Fruit fly (Drosophila melanogaster) whole organism, embryonic: ENCODE data around the gene fwd.
A peak's percentile ranks its signal among the peaks of the same experiment; 100 is the strongest.

Experiments
- Asciz ChIP-seq: fragments of 200-800 bp; sonication (Bioruptor generic); optimal IDR thresholded peaks from 2 replicates; lab custom pipeline; 2017; ENCODE audit warnings: missing biosample characterization, mild to moderate bottlenecking, missing genetic modification characterization, missing genetic modification reagents
- Bgb ChIP-seq: fragments of 200-800 bp; sonication (Bioruptor generic); IDR thresholded peaks from 2 replicates; pipeline ENCODE4 v1.3.6; 2022; ENCODE audit warnings: missing biosample characterization, missing genetic modification characterization; ENCODE audit not compliant: partially characterized antibody
- CG11723 ChIP-seq: fragments of 200-800 bp; sonication (Bioruptor generic); optimal IDR thresholded peaks from 2 replicates; lab custom pipeline; 2017; ENCODE audit warnings: missing biosample characterization, mild to moderate bottlenecking, missing genetic modification characterization
- CG14050 ChIP-seq: fragments of 200-800 bp; sonication (Bioruptor generic); IDR thresholded peaks from 3 replicates; pipeline ENCODE4 v1.3.6; 2022; ENCODE audit warnings: missing biosample characterization, missing genetic modification characterization
- CG15011 ChIP-seq: fragments of 200-800 bp; sonication (Bioruptor generic); optimal IDR thresholded peaks from 3 replicates; lab custom pipeline; 2018; ENCODE audit warnings: missing biosample characterization, mild to moderate bottlenecking, missing genetic modification characterization
- CG16815 ChIP-seq: fragments of 200-800 bp; sonication (Bioruptor generic); optimal IDR thresholded peaks from 3 replicates; lab custom pipeline; 2017; ENCODE audit warnings: missing biosample characterization, mild to moderate bottlenecking, missing genetic modification characterization
- CG18619 ChIP-seq: fragments of 200-800 bp; sonication (Bioruptor generic); optimal IDR thresholded peaks from 3 replicates; lab custom pipeline; 2017; ENCODE audit warnings: missing biosample characterization, mild to moderate bottlenecking, missing genetic modification characterization
- CG18764 ChIP-seq: fragments of 200-800 bp; sonication (Bioruptor generic); optimal IDR thresholded peaks from 3 replicates; lab custom pipeline; 2016; ENCODE audit warnings: missing biosample characterization, missing genetic modification characterization
- CG31388 ChIP-seq: fragments of 200-800 bp; sonication (Bioruptor generic); optimal IDR thresholded peaks from 2 replicates; lab custom pipeline; 2016; ENCODE audit warnings: missing biosample characterization, missing genetic modification characterization
- CG5180 ChIP-seq: fragments of 200-800 bp; sonication (Bioruptor generic); optimal IDR thresholded peaks from 3 replicates; lab custom pipeline; 2017; ENCODE audit warnings: missing biosample characterization, missing genetic modification characterization, mild to moderate bottlenecking, moderate library complexity, missing genetic modification reagents
- CG6854 ChIP-seq: fragments of 200-800 bp; sonication (Bioruptor generic); optimal IDR thresholded peaks from 3 replicates; lab custom pipeline; 2017; ENCODE audit warnings: missing biosample characterization, mild to moderate bottlenecking, missing genetic modification characterization
- CG7372 ChIP-seq: fragments of 200-800 bp; sonication (Bioruptor generic); IDR thresholded peaks from 2 replicates; pipeline ENCODE4 v1.3.6; 2022; ENCODE audit warnings: missing biosample characterization, missing genetic modification characterization
- CG8388 ChIP-seq: fragments of 200-800 bp; sonication (Bioruptor generic); optimal IDR thresholded peaks from 2 replicates; lab custom pipeline; 2019; ENCODE audit warnings: missing biosample characterization, mild to moderate bottlenecking, missing genetic modification characterization, moderate library complexity
- CG8765 ChIP-seq: fragments of 200-800 bp; sonication (Bioruptor generic); IDR thresholded peaks from 2 replicates; pipeline ENCODE4 v1.3.6; 2022; ENCODE audit warnings: missing biosample characterization, missing genetic modification characterization
- CG9727 ChIP-seq: fragments of 200-800 bp; sonication (Bioruptor generic); optimal IDR thresholded peaks from 3 replicates; lab custom pipeline; 2017; ENCODE audit warnings: missing biosample characterization, mild to moderate bottlenecking, missing genetic modification characterization
- CG9817 ChIP-seq: fragments of 200-800 bp; sonication (Bioruptor generic); optimal IDR thresholded peaks from 2 replicates; lab custom pipeline; 2018; ENCODE audit warnings: missing biosample characterization, mild to moderate bottlenecking, missing genetic modification characterization, moderate library complexity
- Dp ChIP-seq: fragments of 200-800 bp; sonication (Bioruptor generic); optimal IDR thresholded peaks from 2 replicates; lab custom pipeline; 2018; ENCODE audit warnings: missing biosample characterization, mild to moderate bottlenecking, missing genetic modification characterization, moderate library complexity
- E2f2 ChIP-seq: fragments of 200-800 bp; sonication (Bioruptor generic); IDR thresholded peaks from 2 replicates; pipeline ENCODE4 v1.3.6; 2022; ENCODE audit warnings: missing biosample characterization, missing genetic modification characterization
- HLH54F ChIP-seq: fragments of 200-800 bp; sonication (Bioruptor generic); optimal IDR thresholded peaks from 3 replicates; lab custom pipeline; 2016; ENCODE audit warnings: missing biosample characterization, missing genetic modification characterization
- Hey ChIP-seq: fragments of 200-800 bp; sonication (Bioruptor generic); optimal IDR thresholded peaks from 3 replicates; lab custom pipeline; 2018; ENCODE audit warnings: missing biosample characterization, mild to moderate bottlenecking, missing genetic modification characterization
- Lhr ChIP-seq: fragments of 200-800 bp; sonication (Bioruptor generic); optimal IDR thresholded peaks from 3 replicates; lab custom pipeline; 2017; ENCODE audit warnings: mild to moderate bottlenecking, missing biosample characterization, missing genetic modification reagents, missing genetic modification characterization
- Mad ChIP-seq: fragments of 200-800 bp; sonication (Bioruptor generic); optimal IDR thresholded peaks from 2 replicates; lab custom pipeline; 2016; ENCODE audit warnings: missing biosample characterization, missing genetic modification characterization
- Myb ChIP-seq: fragments of 200-800 bp; sonication (Bioruptor generic); optimal IDR thresholded peaks from 2 replicates; lab custom pipeline; 2016; ENCODE audit warnings: missing biosample characterization, missing genetic modification characterization
- NC2α ChIP-seq: fragments of 200-800 bp; sonication (Bioruptor generic); optimal IDR thresholded peaks from 2 replicates; lab custom pipeline; 2016; ENCODE audit warnings: missing biosample characterization, missing genetic modification characterization
- Nf-YA ChIP-seq: fragments of 200-800 bp; sonication (Bioruptor generic); IDR thresholded peaks from 2 replicates; pipeline ENCODE4 v1.3.6; 2022; ENCODE audit warnings: missing biosample characterization, missing genetic modification characterization
- PHDP ChIP-seq: fragments of 200-800 bp; sonication (Bioruptor generic); optimal IDR thresholded peaks from 3 replicates; lab custom pipeline; 2018; ENCODE audit warnings: missing biosample characterization, mild to moderate bottlenecking, missing genetic modification characterization, moderate library complexity
- Spps ChIP-seq: fragments of 200-800 bp; sonication (Bioruptor generic); optimal IDR thresholded peaks from 2 replicates; lab custom pipeline; 2018; ENCODE audit warnings: missing biosample characterization, mild to moderate bottlenecking, missing genetic modification characterization
- YL-1 ChIP-seq: fragments of 200-800 bp; sonication (Bioruptor generic); optimal IDR thresholded peaks from 3 replicates; lab custom pipeline; 2017; ENCODE audit warnings: missing biosample characterization, mild to moderate bottlenecking, missing genetic modification characterization
- al ChIP-seq: fragments of 200-800 bp; sonication (Bioruptor generic); IDR thresholded peaks from 2 replicates; pipeline ENCODE4 v1.3.6; 2022; ENCODE audit warnings: missing biosample characterization, missing genetic modification characterization
- dysf ChIP-seq: fragments of 200-800 bp; sonication (Bioruptor generic); IDR thresholded peaks from 3 replicates; pipeline ENCODE4 v1.3.6; 2022; ENCODE audit warnings: missing biosample characterization, missing genetic modification characterization
- eyg ChIP-seq: fragments of 200-800 bp; sonication (Bioruptor generic); optimal IDR thresholded peaks from 3 replicates; lab custom pipeline; 2016; ENCODE audit warnings: missing biosample characterization, missing genetic modification characterization
- fu2 ChIP-seq: fragments of 200-800 bp; sonication (Bioruptor generic); optimal IDR thresholded peaks from 2 replicates; lab custom pipeline; 2016; ENCODE audit warnings: missing biosample characterization, missing genetic modification characterization
- hb ChIP-seq: fragments of 200-800 bp; sonication (Bioruptor generic); IDR thresholded peaks from 3 replicates; pipeline ENCODE4 v1.3.6; 2022; ENCODE audit warnings: missing biosample characterization, missing genetic modification characterization; ENCODE audit not compliant: partially characterized antibody
- knrl ChIP-seq: fragments of 200-800 bp; sonication (Bioruptor generic); IDR thresholded peaks from 3 replicates; pipeline ENCODE4 v1.3.6; 2022; ENCODE audit warnings: missing biosample characterization, missing genetic modification characterization; ENCODE audit not compliant: partially characterized antibody
- row ChIP-seq: fragments of 200-800 bp; sonication (Bioruptor generic); IDR thresholded peaks from 3 replicates; pipeline ENCODE4 v1.3.6; 2022; ENCODE audit warnings: missing biosample characterization, missing genetic modification characterization
- sim ChIP-seq: fragments of 200-800 bp; sonication (Bioruptor generic); IDR thresholded peaks from 2 replicates; pipeline ENCODE4 v1.3.6; 2022; ENCODE audit warnings: missing biosample characterization, missing genetic modification characterization
- ssp ChIP-seq: fragments of 200-800 bp; sonication (Bioruptor generic); IDR thresholded peaks from 2 replicates; pipeline ENCODE4 v1.3.6; 2022; ENCODE audit warnings: missing biosample characterization, missing genetic modification characterization
- stc ChIP-seq: fragments of 200-800 bp; sonication (Bioruptor generic); IDR thresholded peaks from 2 replicates; pipeline ENCODE4 v1.3.6; 2022; ENCODE audit warnings: missing biosample characterization, missing genetic modification characterization
- tio ChIP-seq: fragments of 200-800 bp; sonication (Bioruptor generic); optimal IDR thresholded peaks from 2 replicates; lab custom pipeline; 2017; ENCODE audit warnings: missing biosample characterization, missing genetic modification characterization, inconsistent platforms
- trem ChIP-seq: fragments of 200-800 bp; optimal IDR thresholded peaks from 3 replicates; lab custom pipeline; 2019; ENCODE audit warnings: missing biosample characterization, mild to moderate bottlenecking, missing genetic modification characterization, moderate library complexity
- trh ChIP-seq: fragments of 200-800 bp; sonication (Bioruptor generic); optimal IDR thresholded peaks from 2 replicates; lab custom pipeline; 2016; ENCODE audit warnings: missing biosample characterization, missing genetic modification characterization
- vfl ChIP-seq: fragments of 200-800 bp; sonication (Bioruptor generic); optimal IDR thresholded peaks from 2 replicates; lab custom pipeline; 2016; ENCODE audit warnings: missing biosample characterization, missing genetic modification characterization

fwd gene

DNA sequence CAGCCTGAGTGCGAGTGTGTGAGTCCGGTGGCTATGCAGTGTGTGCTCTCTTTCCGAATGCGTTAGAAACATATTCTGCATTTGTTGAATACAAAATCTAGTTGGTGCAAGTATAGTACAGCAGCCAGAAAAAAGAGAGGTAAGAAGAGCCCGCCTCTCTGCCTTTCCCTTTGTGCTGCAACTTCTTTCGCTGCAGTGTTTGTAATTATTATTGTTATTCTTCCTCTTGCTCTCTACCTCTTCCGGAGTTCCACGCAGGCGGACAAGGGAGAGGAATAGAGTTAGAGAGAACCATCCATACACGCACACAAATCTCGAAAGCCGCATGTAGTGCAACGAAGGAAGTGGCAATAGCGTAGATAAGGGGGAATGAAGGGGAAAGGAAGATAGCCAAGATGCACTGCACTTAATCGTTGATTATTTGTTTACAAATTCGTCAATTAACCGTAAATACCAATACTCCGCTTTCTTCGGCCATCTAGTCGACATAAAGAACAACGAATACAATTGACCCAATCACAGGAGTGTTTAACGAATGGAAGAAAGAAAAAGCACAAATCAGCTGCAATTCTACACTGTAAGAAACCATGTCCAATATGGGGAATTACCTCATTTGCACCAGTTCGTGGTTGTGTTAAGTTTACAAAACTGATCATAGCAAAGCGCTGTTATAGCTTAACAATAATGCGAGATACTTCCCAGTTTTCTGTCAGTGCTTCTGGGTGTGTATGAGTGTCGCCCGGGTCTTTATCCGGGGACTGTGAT is 28.1 kb upstream of the fwd start (continued):
- no peak for TF ChIP-seq Hey (tag; lab: Kevin White, UChicago)
- TF ChIP-seq dysf (GFP tag; lab: Robert Waterston, UW): peak; percentile 42; the same call in 1 of the 3 replicates
- peak; percentile 61 for TF ChIP-seq CG18764 (GFP tag; lab: Kevin White, UChicago)
- peak; percentile 67 for TF ChIP-seq CG16815 (GFP tag; lab: Kevin White, UChicago)
- TF ChIP-seq HLH54F (GFP tag; lab: Kevin White, UChicago): peak; percentile 16
- TF ChIP-seq sim (GFP tag; lab: Robert Waterston, UW): 0 out of 2 replicates have a peak, but pooled peaks have one; percentile 53
- TF ChIP-seq CG9727: peak; percentile 72
- TF ChIP-seq Bgb (GFP tag; lab: Robert Waterston, UW): no peak
- no peak for TF ChIP-seq Dp (GFP tag; lab: Kevin White, UChicago)
- peak; percentile 65 for TF ChIP-seq CG8388 (GFP tag; lab: Kevin White, UChicago)
- peak; percentile 33 for TF ChIP-seq vfl (GFP tag; lab: Kevin White, UChicago)
- TF ChIP-seq row (GFP tag; lab: Robert Waterston, UW): peak; percentile 80
- no peak for TF ChIP-seq CG6854 (GFP tag; lab: Kevin White, UChicago)
- no peak for TF ChIP-seq knrl (GFP tag; lab: Robert Waterston, UW)
- TF ChIP-seq Asciz (GFP tag; lab: Kevin White, UChicago): peak; percentile 61
- TF ChIP-seq CG14050 (GFP tag; lab: Robert Waterston, UW): peak; percentile 53; the same call in 2 of the 3 replicates
- peak; percentile 60 for TF ChIP-seq CG11723 (GFP tag; lab: Kevin White, UChicago)
- peak; percentile 18 for TF ChIP-seq Myb (GFP tag; lab: Kevin White, UChicago)
- no peak for TF ChIP-seq CG15011 (GFP tag; lab: Kevin White, UChicago)
- TF ChIP-seq fu2: peak; percentile 20
- no peak for TF ChIP-seq trh
- TF ChIP-seq E2f2: peak; percentile 28; the same call in 1 of the 2 replicates
- peak; percentile 54 for TF ChIP-seq eyg (GFP tag; lab: Kevin White, UChicago)
- TF ChIP-seq CG5180 (GFP tag; lab: Kevin White, UChicago): peak; percentile 47
- 0 out of 2 replicates have a peak, but pooled peaks have one; percentile 29 for TF ChIP-seq CG8765 (GFP tag; lab: Robert Waterston, UW)
- peak; percentile 68 for TF ChIP-seq stc
- peak; percentile 64 for TF ChIP-seq Spps (tag; lab: Kevin White, UChicago)
- peak; percentile 71 for TF ChIP-seq Mad (GFP tag; lab: Kevin White, UChicago)
- TF ChIP-seq NC2α (GFP tag; lab: Kevin White, UChicago): no peak
- 0 out of 2 replicates have a peak, but pooled peaks have one; percentile 4 for TF ChIP-seq al (GFP tag; lab: Robert Waterston, UW)
- TF ChIP-seq ssp: peak; percentile 65
- peak; percentile 42; the same call in 1 of the 2 replicates for TF ChIP-seq Nf-YA
- TF ChIP-seq Lhr: peak; percentile 56
- peak; percentile 69 for TF ChIP-seq tio (GFP tag; lab: Kevin White, UChicago)
- peak; percentile 61 for TF ChIP-seq trem (tag; lab: Kevin White, UChicago)
- TF ChIP-seq PHDP: peak; percentile 62
- no peak for TF ChIP-seq hb (GFP tag; lab: Robert Waterston, UW)
- peak; percentile 44 for TF ChIP-seq CG9817
- TF ChIP-seq YL-1 (GFP tag; lab: Kevin White, UChicago): no peak
- peak; percentile 27 for TF ChIP-seq CG31388
- TF ChIP-seq CG7372 (GFP tag; lab: Robert Waterston, UW): 0 out of 2 replicates have a peak, but pooled peaks have one; percentile 23
- peak; percentile 64 for TF ChIP-seq CG18619
